Worm (Caenorhabditis elegans) whole organism, L1 larva: ENCODE measurements around the gene pals-21.

Source experiments
- elt-2 ChIP-seq: sonication (generic microtip); optimal IDR thresholded peaks from 2 replicates; lab custom pipeline; 2016; ENCODE audit warnings: missing genetic modification characterization, mild to moderate bottlenecking, inconsistent platforms, missing compliant biosample characterization, missing genetic modification reagents
- nhr-85 ChIP-seq: sonication (generic microtip); peaks from one replicate; lab custom pipeline; 2016; ENCODE audit warnings: missing genetic modification characterization, inconsistent platforms, missing compliant biosample characterization

Gene pals-21

DNA sequence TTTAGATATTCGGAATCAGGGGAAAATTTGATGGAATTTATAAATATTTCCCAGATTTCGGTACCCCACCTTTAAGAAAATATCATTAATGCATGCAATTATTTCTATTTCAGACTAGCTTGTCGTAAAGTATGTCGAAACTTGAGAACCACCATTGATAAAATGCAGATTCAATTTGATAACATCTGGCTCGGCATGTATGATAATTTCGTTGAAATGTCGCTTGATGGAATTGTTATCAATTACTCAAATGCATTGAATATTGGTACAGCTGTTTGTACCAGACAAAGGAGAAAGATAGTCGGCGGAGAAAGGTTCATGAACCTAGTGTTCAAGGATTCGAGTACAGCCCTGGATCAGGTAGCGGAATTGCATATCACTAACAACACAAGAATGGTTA lies 48.5 kb downstream of the pals-21 start, which contains the start of gene Y82E9BL.19:
Gene Y82E9BL.19, plus strand, starts transcription at position 123 of the 400 bp plus-strand sequence.
- peak; percentile 23 for TF ChIP-seq elt-2 (tag; lab: Kevin White, UChicago)
- no peak for TF ChIP-seq nhr-85 (tag; lab: Kevin White, UChicago)
